Fruit fly (Drosophila melanogaster) Kc167 (cell line): ENCODE results near the gene modSP.

ENCODE experiments used
- Sin3A ChIP-seq: fragments of >200 bp; optimal IDR thresholded peaks from 2 replicates; lab custom pipeline; 2018; ENCODE audit warnings: missing external identifiers
- h ChIP-seq: fragments of >200 bp; optimal IDR thresholded peaks from 3 replicates; lab custom pipeline; 2018; ENCODE audit warnings: missing external identifiers
- insv ChIP-seq: fragments of >200 bp; optimal IDR thresholded peaks from 3 replicates; lab custom pipeline; 2018; ENCODE audit warnings: missing external identifiers
- psq ChIP-seq: fragments of >200 bp; optimal IDR thresholded peaks from 2 replicates; lab custom pipeline; 2017; ENCODE audit warnings: missing external identifiers
- ttk ChIP-seq: sonication (Bioruptor generic); optimal IDR thresholded peaks from 2 replicates; lab custom pipeline; 2017; ENCODE audit warnings: missing external identifiers

dm6 chr3R:16643591-16643990, 11.9 kb downstream of the modSP start, which contains the start of gene Arl6IP1:
- TF ChIP-seq psq (lab: Kevin White, UChicago) (no peak), ttk (lab: Kevin White, UChicago) (no peak), insv (no peak), Sin3A (no peak), h (lab: Kevin White, UChicago) (no peak)
